Worm (Caenorhabditis elegans) whole organism, L2 larva: ENCODE results near the gene srh-23.

Experiments used
- blmp-1 ChIP-seq: sonication (generic microtip); optimal IDR thresholded peaks from 2 replicates; lab custom pipeline; 2017; ENCODE audit warnings: missing genetic modification characterization, mild to moderate bottlenecking, missing compliant biosample characterization, antibody characterized with exemption, moderate library complexity; ENCODE audit not compliant: insufficient read depth
- egl-27 ChIP-seq: sonication (generic microtip); optimal IDR thresholded peaks from 3 replicates; lab custom pipeline; 2017; ENCODE audit warnings: missing biosample characterization, missing genetic modification reagents, missing genetic modification characterization
- nhr-10 ChIP-seq: sonication (generic microtip); optimal IDR thresholded peaks from 2 replicates; lab custom pipeline; 2017; ENCODE audit warnings: missing biosample characterization, missing genetic modification characterization
- nhr-237 ChIP-seq: fragments of 150-350 bp; optimal IDR thresholded peaks from 2 replicates; lab custom pipeline; 2014; ENCODE audit warnings: missing biosample characterization, missing genetic modification characterization
- unc-62 ChIP-seq: fragments of 150-350 bp; optimal IDR thresholded peaks from 2 replicates; lab custom pipeline; 2014; ENCODE audit warnings: missing biosample characterization, missing genetic modification reagents, missing genetic modification characterization

- no peak for TF ChIP-seq blmp-1
- no peak for TF ChIP-seq nhr-237 (tag; lab: Kevin White, UChicago)
- TF ChIP-seq nhr-10 (tag; lab: Kevin White, UChicago), result no peak
- TF ChIP-seq unc-62 (GFP tag; lab: Kevin White, UChicago), result no peak
- TF ChIP-seq egl-27 (tag; lab: Kevin White, UChicago), result no peak
Observed at ce11 chrV:4877587-4877986, 43.3 kb upstream of the srh-23 start, which contains the start of gene T19H12.6.
